Fruit fly (Drosophila melanogaster) whole organism, embryonic: Measurements from ENCODE around the gene Rab39.
A peak's percentile ranks its signal among the peaks of the same experiment; 100 is the strongest.

ENCODE experiments used
- Ada2b ChIP-seq: fragments of 200-800 bp; sonication (Bioruptor generic); IDR thresholded peaks from 2 replicates; pipeline ENCODE4 v1.3.6; 2022; ENCODE audit warnings: missing biosample characterization, missing genetic modification characterization
- CG13287 ChIP-seq: fragments of 200-800 bp; sonication (Bioruptor generic); IDR thresholded peaks from 2 replicates; pipeline ENCODE4 v1.3.6; 2022; ENCODE audit warnings: missing biosample characterization, missing genetic modification characterization; ENCODE audit not compliant: partially characterized antibody
- CG13775 ChIP-seq: fragments of 200-800 bp; sonication (Bioruptor generic); optimal IDR thresholded peaks from 3 replicates; lab custom pipeline; 2017; ENCODE audit warnings: missing biosample characterization, mild to moderate bottlenecking, missing genetic modification characterization
- CG15601 ChIP-seq: fragments of 200-800 bp; sonication (Bioruptor generic); optimal IDR thresholded peaks from 3 replicates; lab custom pipeline; 2019; ENCODE audit warnings: missing biosample characterization, mild to moderate bottlenecking, missing genetic modification characterization, moderate library complexity
- CG15696 ChIP-seq: fragments of 200-800 bp; sonication (Bioruptor generic); optimal IDR thresholded peaks from 2 replicates; lab custom pipeline; 2019; ENCODE audit warnings: missing biosample characterization, mild to moderate bottlenecking, missing genetic modification characterization, moderate library complexity
- CG17186 ChIP-seq: fragments of 200-800 bp; sonication (Bioruptor generic); optimal IDR thresholded peaks from 3 replicates; lab custom pipeline; 2017; ENCODE audit warnings: missing biosample characterization, missing genetic modification reagents, missing genetic modification characterization
- CG17361 ChIP-seq: fragments of 200-800 bp; sonication (Bioruptor generic); IDR thresholded peaks from 3 replicates; pipeline ENCODE4 v1.3.6; 2022; ENCODE audit warnings: missing biosample characterization, missing genetic modification characterization
- CG30403 ChIP-seq: fragments of 200-800 bp; sonication (Bioruptor generic); optimal IDR thresholded peaks from 3 replicates; lab custom pipeline; 2016; ENCODE audit warnings: missing biosample characterization, missing genetic modification characterization
- CG3163 ChIP-seq: fragments of 200-800 bp; sonication (Bioruptor generic); optimal IDR thresholded peaks from 3 replicates; lab custom pipeline; 2016; ENCODE audit warnings: missing biosample characterization, missing genetic modification characterization
- CG34422 ChIP-seq: fragments of 200-800 bp; sonication (Bioruptor generic); IDR thresholded peaks from 3 replicates; pipeline ENCODE4 v1.3.6; 2022; ENCODE audit warnings: missing biosample characterization, missing genetic modification characterization
- CG4360 ChIP-seq: fragments of 200-800 bp; sonication (Bioruptor generic); IDR thresholded peaks from 2 replicates; pipeline ENCODE4 v1.3.6; 2022; ENCODE audit warnings: missing biosample characterization, missing genetic modification characterization
- CG6689 ChIP-seq: fragments of 200-800 bp; sonication (Bioruptor generic); IDR thresholded peaks from 2 replicates; pipeline ENCODE4 v1.3.6; 2022; ENCODE audit warnings: missing biosample characterization, missing genetic modification characterization
- CG7372 ChIP-seq: fragments of 200-800 bp; sonication (Bioruptor generic); IDR thresholded peaks from 2 replicates; pipeline ENCODE4 v1.3.6; 2022; ENCODE audit warnings: missing biosample characterization, missing genetic modification characterization
- CG7556 ChIP-seq: fragments of 200-800 bp; sonication (Bioruptor generic); optimal IDR thresholded peaks from 2 replicates; lab custom pipeline; 2017; ENCODE audit warnings: missing biosample characterization, mild to moderate bottlenecking, missing genetic modification characterization
- Dbx ChIP-seq: fragments of 200-800 bp; sonication (Bioruptor generic); IDR thresholded peaks from 3 replicates; pipeline ENCODE4 v1.3.6; 2022; ENCODE audit warnings: missing biosample characterization, missing genetic modification characterization
- E2f2 ChIP-seq: fragments of 200-800 bp; sonication (Bioruptor generic); IDR thresholded peaks from 2 replicates; pipeline ENCODE4 v1.3.6; 2022; ENCODE audit warnings: missing biosample characterization, missing genetic modification characterization
- ERR ChIP-seq: fragments of 200-800 bp; sonication (Bioruptor generic); optimal IDR thresholded peaks from 2 replicates; lab custom pipeline; 2016; ENCODE audit warnings: missing biosample characterization, missing genetic modification characterization
- Eip74EF ChIP-seq, 2 experiments: fragments of 200-800 bp in 1 of 2; fragments of >200 bp in 1 of 2; sonication (Bioruptor generic) in 1 of 2; optimal IDR thresholded peaks; 2 replicates each; lab custom pipeline; 2017 to 2019; ENCODE audit warnings: missing biosample characterization in 2 of 2, missing genetic modification characterization in 2 of 2, mild to moderate bottlenecking in 1 of 2, moderate library complexity in 1 of 2
- Ets97D ChIP-seq: fragments of 200-800 bp; sonication (Bioruptor generic); optimal IDR thresholded peaks from 3 replicates; lab custom pipeline; 2016; ENCODE audit warnings: missing biosample characterization, missing genetic modification characterization
- HHEX ChIP-seq: fragments of 200-800 bp; sonication (Bioruptor generic); optimal IDR thresholded peaks from 3 replicates; lab custom pipeline; 2017; ENCODE audit warnings: missing biosample characterization, mild to moderate bottlenecking, missing genetic modification characterization, missing genetic modification reagents
- HLHmδ ChIP-seq: fragments of 200-800 bp; sonication (Bioruptor generic); optimal IDR thresholded peaks from 2 replicates; lab custom pipeline; 2018; ENCODE audit warnings: missing biosample characterization, mild to moderate bottlenecking, missing genetic modification characterization, moderate library complexity
- HmgZ ChIP-seq: fragments of 200-800 bp; sonication (Bioruptor generic); optimal IDR thresholded peaks from 2 replicates; lab custom pipeline; 2018; ENCODE audit warnings: missing biosample characterization, mild to moderate bottlenecking, missing genetic modification characterization
- Meics ChIP-seq: fragments of 200-800 bp; sonication (Bioruptor generic); optimal IDR thresholded peaks from 2 replicates; lab custom pipeline; 2017; ENCODE audit warnings: missing biosample characterization, mild to moderate bottlenecking, missing genetic modification characterization
- Rfx ChIP-seq: fragments of 200-800 bp; sonication (Bioruptor generic); IDR thresholded peaks from 2 replicates; pipeline ENCODE4 v1.3.6; 2022; ENCODE audit warnings: missing biosample characterization, missing genetic modification characterization
- Taf1 ChIP-seq: fragments of 200-800 bp; sonication (Bioruptor generic); IDR thresholded peaks from 2 replicates; pipeline ENCODE4 v1.3.6; 2022; ENCODE audit warnings: missing biosample characterization, missing genetic modification characterization
- Usf ChIP-seq: fragments of 200-800 bp; sonication (Bioruptor generic); optimal IDR thresholded peaks from 2 replicates; lab custom pipeline; 2017; ENCODE audit warnings: missing genotype, missing biosample characterization, missing genetic modification characterization
- Xrp1 ChIP-seq: fragments of 200-800 bp; sonication (Bioruptor generic); IDR thresholded peaks from 2 replicates; pipeline ENCODE4 v1.3.6; 2022; ENCODE audit warnings: missing biosample characterization, missing genetic modification characterization
- ab ChIP-seq: fragments of 200-800 bp; sonication (Bioruptor generic); optimal IDR thresholded peaks from 2 replicates; lab custom pipeline; 2016; ENCODE audit warnings: missing biosample characterization, missing genetic modification characterization
- bab2 ChIP-seq: fragments of 200-800 bp; sonication (Bioruptor generic); optimal IDR thresholded peaks from 2 replicates; lab custom pipeline; 2016; ENCODE audit warnings: missing biosample characterization, missing genetic modification characterization
- caup ChIP-seq: fragments of 200-800 bp; sonication (Bioruptor generic); optimal IDR thresholded peaks from 3 replicates; lab custom pipeline; 2017; ENCODE audit warnings: missing biosample characterization, mild to moderate bottlenecking, missing genetic modification characterization, moderate library complexity; ENCODE audit not compliant: severe bottlenecking
- cg ChIP-seq: fragments of 200-800 bp; sonication (Bioruptor generic); optimal IDR thresholded peaks from 3 replicates; lab custom pipeline; 2019; ENCODE audit warnings: missing biosample characterization, mild to moderate bottlenecking, missing genetic modification characterization, moderate library complexity
- cwo ChIP-seq: fragments of 200-800 bp; sonication (Bioruptor generic); optimal IDR thresholded peaks from 3 replicates; lab custom pipeline; 2017; ENCODE audit warnings: missing biosample characterization, missing genetic modification characterization, mild to moderate bottlenecking, moderate library complexity, missing genetic modification reagents
- dati ChIP-seq: fragments of 200-800 bp; sonication (Bioruptor generic); IDR thresholded peaks from 2 replicates; pipeline ENCODE4 v1.3.6; 2022; ENCODE audit warnings: missing biosample characterization, missing genetic modification characterization
- dmrt99B ChIP-seq: fragments of 200-800 bp; sonication (Bioruptor generic); optimal IDR thresholded peaks from 2 replicates; lab custom pipeline; 2018; ENCODE audit warnings: missing biosample characterization, mild to moderate bottlenecking, missing genetic modification characterization, moderate library complexity
- gce ChIP-seq: fragments of 200-800 bp; sonication (Bioruptor generic); IDR thresholded peaks from 3 replicates; pipeline ENCODE4 v1.3.6; 2022; ENCODE audit warnings: missing biosample characterization, missing genetic modification characterization
- mam ChIP-seq: fragments of 200-800 bp; sonication (Bioruptor generic); optimal IDR thresholded peaks from 3 replicates; lab custom pipeline; 2016; ENCODE audit warnings: missing biosample characterization, missing genetic modification characterization
- mirr ChIP-seq: fragments of 200-800 bp; sonication (Bioruptor generic); optimal IDR thresholded peaks from 3 replicates; lab custom pipeline; 2018; ENCODE audit warnings: missing biosample characterization, mild to moderate bottlenecking, missing genetic modification characterization
- nau ChIP-seq: fragments of 200-800 bp; sonication (Bioruptor generic); optimal IDR thresholded peaks from 3 replicates; lab custom pipeline; 2017; ENCODE audit warnings: missing biosample characterization, mild to moderate bottlenecking, missing genetic modification characterization, missing genetic modification reagents
- peb ChIP-seq: fragments of 200-800 bp; sonication (Bioruptor generic); IDR thresholded peaks from 2 replicates; pipeline ENCODE4 v1.3.6; 2022; ENCODE audit warnings: missing biosample characterization, missing genetic modification characterization
- run ChIP-seq: fragments of 200-800 bp; sonication (Bioruptor generic); optimal IDR thresholded peaks from 3 replicates; lab custom pipeline; 2018; ENCODE audit warnings: missing biosample characterization, mild to moderate bottlenecking, missing genetic modification characterization
- sim ChIP-seq: fragments of 200-800 bp; sonication (Bioruptor generic); IDR thresholded peaks from 2 replicates; pipeline ENCODE4 v1.3.6; 2022; ENCODE audit warnings: missing biosample characterization, missing genetic modification characterization
- so ChIP-seq: fragments of 200-800 bp; sonication (Bioruptor generic); IDR thresholded peaks from 3 replicates; pipeline ENCODE4 v1.3.6; 2022; ENCODE audit warnings: missing biosample characterization, missing genetic modification characterization
- sqz ChIP-seq: fragments of 200-800 bp; sonication (Bioruptor generic); optimal IDR thresholded peaks from 3 replicates; lab custom pipeline; 2018; ENCODE audit warnings: missing biosample characterization, mild to moderate bottlenecking, missing genetic modification characterization
- stc ChIP-seq: fragments of 200-800 bp; sonication (Bioruptor generic); IDR thresholded peaks from 2 replicates; pipeline ENCODE4 v1.3.6; 2022; ENCODE audit warnings: missing biosample characterization, missing genetic modification characterization
- tgo ChIP-seq: fragments of 200-800 bp; sonication (Bioruptor generic); IDR thresholded peaks from 3 replicates; pipeline ENCODE4 v1.3.6; 2022; ENCODE audit warnings: missing biosample characterization, missing genetic modification characterization
- unpg ChIP-seq: fragments of 200-800 bp; sonication (Bioruptor generic); optimal IDR thresholded peaks from 3 replicates; lab custom pipeline; 2018; ENCODE audit warnings: missing biosample characterization, mild to moderate bottlenecking, missing genetic modification characterization, moderate library complexity
- vvl ChIP-seq: fragments of 200-800 bp; sonication (Bioruptor generic); IDR thresholded peaks from 2 replicates; pipeline ENCODE4 v1.3.6; 2022; ENCODE audit warnings: missing biosample characterization, missing genetic modification characterization
- zfh1 ChIP-seq: fragments of 200-800 bp; sonication (Bioruptor generic); IDR thresholded peaks from 3 replicates; pipeline ENCODE4 v1.3.6; 2022; ENCODE audit warnings: missing biosample characterization, missing genetic modification characterization

Rab39 gene

dm6 chrX:7703001-7703864 is 31.5 kb upstream of the Rab39 start (continued):
- TF ChIP-seq CG4360 (GFP tag; lab: Robert Waterston, UW): peak; percentile 39; the same call in 1 of the 2 replicates
- peak; percentile 31 for TF ChIP-seq CG13775 (GFP tag; lab: Kevin White, UChicago)
- peak; percentile 65 for TF ChIP-seq Taf1 (GFP tag; lab: Robert Waterston, UW)
- TF ChIP-seq CG34422 (GFP tag; lab: Robert Waterston, UW): peak; percentile 59
- TF ChIP-seq cg: peak; percentile 86
- TF ChIP-seq mirr (GFP tag; lab: Kevin White, UChicago): peak; percentile 88
- peak; percentile 58 for TF ChIP-seq unpg
- TF ChIP-seq Ada2b (GFP tag; lab: Robert Waterston, UW): peak; percentile 70
- TF ChIP-seq Eip74EF (GFP tag; optimal IDR thresholded peaks at IDR 0.05; lab: Kevin White, UChicago): peak in 1 of 2 experiments; percentile 47
- peak; percentile 91 for TF ChIP-seq dmrt99B (tag; lab: Kevin White, UChicago)
- TF ChIP-seq bab2: peak; percentile 95
- TF ChIP-seq CG15696: peak; percentile 51
- peak; percentile 7 for TF ChIP-seq HLHmδ (GFP tag; lab: Kevin White, UChicago)
- peak; percentile 13 for TF ChIP-seq caup (GFP tag; lab: Kevin White, UChicago)
- TF ChIP-seq zfh1 (GFP tag; lab: Robert Waterston, UW): peak; percentile 79
- peak; percentile 93 for TF ChIP-seq ERR (GFP tag; lab: Kevin White, UChicago)
- peak; percentile 80 for TF ChIP-seq cwo
- TF ChIP-seq sim: peak; percentile 65; the same call in 1 of the 2 replicates
- peak; percentile 75 for TF ChIP-seq HHEX (GFP tag; lab: Kevin White, UChicago)
- TF ChIP-seq CG3163 (GFP tag; lab: Kevin White, UChicago): peak; percentile 14
- TF ChIP-seq CG7372 (GFP tag; lab: Robert Waterston, UW): peak; percentile 50
- peak; percentile 67 for TF ChIP-seq Xrp1 (GFP tag; lab: Robert Waterston, UW)
- TF ChIP-seq HmgZ: peak; percentile 88
- TF ChIP-seq dati (GFP tag; lab: Robert Waterston, UW): peak; percentile 30; the same call in 1 of the 2 replicates
- TF ChIP-seq gce (GFP tag; lab: Robert Waterston, UW): peak; percentile 63
- TF ChIP-seq CG15601: peak; percentile 54
- peak; percentile 9; the same call in 1 of the 2 replicates for TF ChIP-seq peb (GFP tag; lab: Robert Waterston, UW)
- TF ChIP-seq vvl: peak; percentile 83
- peak; percentile 97 for TF ChIP-seq mam (GFP tag; lab: Kevin White, UChicago)
- TF ChIP-seq nau: peak; percentile 56
- peak; percentile 60 for TF ChIP-seq Meics (GFP tag; lab: Kevin White, UChicago)
- peak; percentile 49 for TF ChIP-seq CG30403 (GFP tag; lab: Kevin White, UChicago)
- TF ChIP-seq run (tag; lab: Kevin White, UChicago): peak; percentile 10
- peak; percentile 46; the same call in 1 of the 3 replicates for TF ChIP-seq so
- peak; percentile 16; the same call in 1 of the 2 replicates for TF ChIP-seq CG13287
- peak; percentile 79 for TF ChIP-seq Ets97D (GFP tag; lab: Kevin White, UChicago)
- TF ChIP-seq ab (GFP tag; lab: Kevin White, UChicago): peak; percentile 25
- TF ChIP-seq CG6689 (GFP tag; lab: Robert Waterston, UW): peak; percentile 56
- TF ChIP-seq CG17361 (GFP tag; lab: Robert Waterston, UW): peak; percentile 43; the same call in 1 of the 3 replicates
- TF ChIP-seq Dbx (GFP tag; lab: Robert Waterston, UW): peak; percentile 76; the same call in 2 of the 3 replicates
- peak; percentile 79 for TF ChIP-seq Rfx (GFP tag; lab: Robert Waterston, UW)
- peak; percentile 51; the same call in 2 of the 3 replicates for TF ChIP-seq tgo (GFP tag; lab: Robert Waterston, UW)
- TF ChIP-seq Usf (GFP tag; lab: Kevin White, UChicago): peak; percentile 68
- TF ChIP-seq CG17186: peak; percentile 24
- peak; percentile 24 for TF ChIP-seq CG7556 (GFP tag; lab: Kevin White, UChicago)
- peak; percentile 60 for TF ChIP-seq stc (GFP tag; lab: Robert Waterston, UW)
- peak; percentile 45; the same call in 1 of the 2 replicates for TF ChIP-seq E2f2 (GFP tag; lab: Robert Waterston, UW)
- TF ChIP-seq sqz (GFP tag; lab: Kevin White, UChicago): peak; percentile 54
